Fruit fly (Drosophila melanogaster) whole organism, embryonic: Measurements from ENCODE around the gene hook.

Experiments used
- B-H2 ChIP-seq: fragments of 200-800 bp; sonication (Bioruptor generic); optimal IDR thresholded peaks from 2 replicates; lab custom pipeline; 2018; ENCODE audit warnings: missing biosample characterization, mild to moderate bottlenecking, missing genetic modification characterization
- CG11456 ChIP-seq: fragments of 200-800 bp; sonication (Bioruptor generic); IDR thresholded peaks from 3 replicates; pipeline ENCODE4 v1.3.6; 2022; ENCODE audit warnings: missing biosample characterization, missing genetic modification characterization
- CG11504 ChIP-seq: fragments of 200-800 bp; sonication (Bioruptor generic); optimal IDR thresholded peaks from 3 replicates; lab custom pipeline; 2019; ENCODE audit warnings: missing biosample characterization, mild to moderate bottlenecking, missing genetic modification characterization, moderate library complexity
- CG12299 ChIP-seq: fragments of 200-800 bp; sonication (Bioruptor generic); optimal IDR thresholded peaks from 2 replicates; lab custom pipeline; 2018; ENCODE audit warnings: missing biosample characterization, mild to moderate bottlenecking, missing genetic modification characterization
- CG12744 ChIP-seq: fragments of 200-800 bp; sonication (Bioruptor generic); optimal IDR thresholded peaks from 2 replicates; lab custom pipeline; 2016; ENCODE audit warnings: missing biosample characterization, missing genetic modification characterization
- CG16813 ChIP-seq: fragments of 200-800 bp; sonication (Bioruptor generic); IDR thresholded peaks from 3 replicates; pipeline ENCODE4 v1.3.6; 2022; ENCODE audit warnings: missing biosample characterization, missing genetic modification characterization; ENCODE audit not compliant: partially characterized antibody
- CG17186 ChIP-seq: fragments of 200-800 bp; sonication (Bioruptor generic); optimal IDR thresholded peaks from 3 replicates; lab custom pipeline; 2017; ENCODE audit warnings: missing biosample characterization, missing genetic modification reagents, missing genetic modification characterization
- CG2129 ChIP-seq: fragments of 200-800 bp; sonication (Bioruptor generic); IDR thresholded peaks from 2 replicates; pipeline ENCODE4 v1.3.6; 2022; ENCODE audit warnings: missing biosample characterization, missing genetic modification characterization; ENCODE audit not compliant: partially characterized antibody
- CG43689 ChIP-seq: fragments of 200-800 bp; sonication (Bioruptor generic); IDR thresholded peaks from 2 replicates; pipeline ENCODE4 v1.3.6; 2022; ENCODE audit warnings: missing biosample characterization, missing genetic modification characterization
- CG4424 ChIP-seq: fragments of 200-800 bp; sonication (Bioruptor generic); optimal IDR thresholded peaks from 3 replicates; lab custom pipeline; 2016; ENCODE audit warnings: missing biosample characterization, missing genetic modification characterization
- CG6813 ChIP-seq: fragments of 200-800 bp; sonication (Bioruptor generic); optimal IDR thresholded peaks from 2 replicates; lab custom pipeline; 2017; ENCODE audit warnings: missing biosample characterization, missing genetic modification characterization, mild to moderate bottlenecking, moderate library complexity, missing genetic modification reagents
- CG7786 ChIP-seq: fragments of 200-800 bp; sonication (Bioruptor generic); optimal IDR thresholded peaks from 2 replicates; lab custom pipeline; 2016; ENCODE audit warnings: missing biosample characterization, missing genetic modification characterization
- CG8359 ChIP-seq: fragments of 200-800 bp; sonication (Bioruptor generic); optimal IDR thresholded peaks from 2 replicates; lab custom pipeline; 2017; ENCODE audit warnings: missing biosample characterization, mild to moderate bottlenecking, missing genetic modification characterization, borderline replicate concordance
- CG9876 ChIP-seq: fragments of 200-800 bp; sonication (Bioruptor generic); optimal IDR thresholded peaks from 2 replicates; lab custom pipeline; 2016; ENCODE audit warnings: missing biosample characterization, missing genetic modification characterization
- Camta ChIP-seq: fragments of 200-800 bp; sonication (Bioruptor generic); optimal IDR thresholded peaks from 2 replicates; lab custom pipeline; 2016; ENCODE audit warnings: missing biosample characterization, missing genetic modification characterization
- CkIIα-i1 ChIP-seq: fragments of 200-800 bp; sonication (Bioruptor generic); IDR thresholded peaks from 2 replicates; pipeline ENCODE4 v1.3.6; 2022; ENCODE audit warnings: missing biosample characterization, missing genetic modification characterization
- D ChIP-seq, 2 experiments: fragments of 200-800 bp in 1 of 2; fragments of >200 bp in 1 of 2; sonication (Bioruptor generic) in 1 of 2; optimal IDR thresholded peaks; 2 replicates in 1 of 2; 3 replicates in 1 of 2; lab custom pipeline; 2017; ENCODE audit warnings: mild to moderate bottlenecking in 1 of 2, missing biosample characterization in 1 of 2, missing genetic modification characterization in 1 of 2, missing genetic modification reagents in 1 of 2
- D19A ChIP-seq: fragments of 200-800 bp; optimal IDR thresholded peaks from 3 replicates; lab custom pipeline; 2019; ENCODE audit warnings: missing biosample characterization, mild to moderate bottlenecking, missing genetic modification characterization, moderate library complexity
- Dad ChIP-seq: fragments of 200-800 bp; sonication (Bioruptor generic); optimal IDR thresholded peaks from 3 replicates; lab custom pipeline; 2016; ENCODE audit warnings: missing biosample characterization, missing genetic modification characterization
- Gug ChIP-seq: fragments of 200-800 bp; sonication (Bioruptor generic); IDR thresholded peaks from 4 replicates; pipeline ENCODE4 v1.3.6; 2022; ENCODE audit warnings: missing biosample characterization, missing genetic modification characterization
- Hr39 ChIP-seq: fragments of >200 bp; optimal IDR thresholded peaks from 2 replicates; lab custom pipeline; 2017
- Tbp ChIP-seq: fragments of >200 bp; optimal IDR thresholded peaks from 2 replicates; lab custom pipeline; 2018; ENCODE audit warnings: missing biosample characterization, missing genetic modification characterization
- ash1 ChIP-seq: fragments of 200-800 bp; sonication (Bioruptor generic); optimal IDR thresholded peaks from 2 replicates; lab custom pipeline; 2018; ENCODE audit warnings: missing biosample characterization, mild to moderate bottlenecking, missing genetic modification characterization
- crp ChIP-seq, 2 experiments: fragments of 200-800 bp; sonication (Bioruptor generic); optimal IDR thresholded peaks; 2 replicates in 1 of 2; 3 replicates in 1 of 2; lab custom pipeline; 2017; ENCODE audit warnings: missing biosample characterization in 2 of 2, missing genetic modification characterization in 2 of 2, mild to moderate bottlenecking in 1 of 2, moderate library complexity in 1 of 2
- dmrt11E ChIP-seq: fragments of 200-800 bp; sonication (Bioruptor generic); optimal IDR thresholded peaks from 3 replicates; lab custom pipeline; 2018; ENCODE audit warnings: missing biosample characterization, mild to moderate bottlenecking, missing genetic modification characterization, moderate library complexity
- gce ChIP-seq: fragments of 200-800 bp; sonication (Bioruptor generic); IDR thresholded peaks from 3 replicates; pipeline ENCODE4 v1.3.6; 2022; ENCODE audit warnings: missing biosample characterization, missing genetic modification characterization
- h ChIP-seq: fragments of >200 bp; optimal IDR thresholded peaks from 2 replicates; lab custom pipeline; 2017
- hth ChIP-seq: fragments of >200 bp; optimal IDR thresholded peaks from 2 replicates; lab custom pipeline; 2017; ENCODE audit warnings: inconsistent platforms
- kni ChIP-seq: fragments of 200-800 bp; sonication (Bioruptor generic); optimal IDR thresholded peaks from 3 replicates; lab custom pipeline; 2017; ENCODE audit warnings: mild to moderate bottlenecking, missing biosample characterization, missing genetic modification reagents, missing genetic modification characterization
- lilli ChIP-seq: fragments of 200-800 bp; sonication (Bioruptor generic); optimal IDR thresholded peaks from 3 replicates; lab custom pipeline; 2016; ENCODE audit warnings: missing biosample characterization, missing genetic modification characterization
- lov ChIP-seq, 2 experiments: fragments of 200-800 bp in 1 of 2; fragments of >200 bp in 1 of 2; sonication (Bioruptor generic) in 1 of 2; IDR thresholded peaks in 1 of 2; optimal IDR thresholded peaks in 1 of 2; 2 replicates in 1 of 2; 3 replicates in 1 of 2; pipeline versions ENCODE4 v1.3.6 to Lab custom; 2017 to 2022; ENCODE audit warnings: missing biosample characterization in 1 of 2, missing genetic modification characterization in 1 of 2
- mld ChIP-seq: fragments of 200-800 bp; sonication (Bioruptor generic); IDR thresholded peaks from 3 replicates; pipeline ENCODE4 v1.3.6; 2022; ENCODE audit warnings: missing biosample characterization, missing genetic modification characterization; ENCODE audit not compliant: partially characterized antibody
- nau ChIP-seq: fragments of 200-800 bp; sonication (Bioruptor generic); optimal IDR thresholded peaks from 3 replicates; lab custom pipeline; 2017; ENCODE audit warnings: missing biosample characterization, mild to moderate bottlenecking, missing genetic modification characterization, missing genetic modification reagents
- ranshi ChIP-seq: fragments of 200-800 bp; sonication (Bioruptor generic); IDR thresholded peaks from 2 replicates; pipeline ENCODE4 v1.3.6; 2022; ENCODE audit warnings: missing biosample characterization, missing genetic modification characterization
- run ChIP-seq: fragments of 200-800 bp; sonication (Bioruptor generic); optimal IDR thresholded peaks from 3 replicates; lab custom pipeline; 2018; ENCODE audit warnings: missing biosample characterization, mild to moderate bottlenecking, missing genetic modification characterization
- sc ChIP-seq, 3 experiments: fragments of >200 bp in 2 of 3; fragments of 200-800 bp in 1 of 3; sonication (Bioruptor generic) in 1 of 3; optimal IDR thresholded peaks; 2 replicates in 2 of 3; 3 replicates in 1 of 3; lab custom pipeline; 2017; ENCODE audit warnings: mild to moderate bottlenecking in 1 of 3, missing biosample characterization in 1 of 3, missing genetic modification characterization in 1 of 3, missing genetic modification reagents in 1 of 3
- slou ChIP-seq: fragments of 200-800 bp; sonication (Bioruptor generic); optimal IDR thresholded peaks from 3 replicates; lab custom pipeline; 2016; ENCODE audit warnings: missing biosample characterization, missing genetic modification characterization
- sug ChIP-seq: fragments of 200-800 bp; optimal IDR thresholded peaks from 2 replicates; lab custom pipeline; 2019; ENCODE audit warnings: missing biosample characterization, mild to moderate bottlenecking, missing genetic modification characterization, moderate library complexity
- trem ChIP-seq: fragments of 200-800 bp; optimal IDR thresholded peaks from 3 replicates; lab custom pipeline; 2019; ENCODE audit warnings: missing biosample characterization, mild to moderate bottlenecking, missing genetic modification characterization, moderate library complexity
- vvl ChIP-seq: fragments of 200-800 bp; sonication (Bioruptor generic); IDR thresholded peaks from 2 replicates; pipeline ENCODE4 v1.3.6; 2022; ENCODE audit warnings: missing biosample characterization, missing genetic modification characterization
- zen2 ChIP-seq: fragments of 200-800 bp; sonication (Bioruptor generic); IDR thresholded peaks from 3 replicates; pipeline ENCODE4 v1.3.6; 2022; ENCODE audit warnings: missing biosample characterization, missing genetic modification characterization; ENCODE audit not compliant: partially characterized antibody

hook gene

DNA sequence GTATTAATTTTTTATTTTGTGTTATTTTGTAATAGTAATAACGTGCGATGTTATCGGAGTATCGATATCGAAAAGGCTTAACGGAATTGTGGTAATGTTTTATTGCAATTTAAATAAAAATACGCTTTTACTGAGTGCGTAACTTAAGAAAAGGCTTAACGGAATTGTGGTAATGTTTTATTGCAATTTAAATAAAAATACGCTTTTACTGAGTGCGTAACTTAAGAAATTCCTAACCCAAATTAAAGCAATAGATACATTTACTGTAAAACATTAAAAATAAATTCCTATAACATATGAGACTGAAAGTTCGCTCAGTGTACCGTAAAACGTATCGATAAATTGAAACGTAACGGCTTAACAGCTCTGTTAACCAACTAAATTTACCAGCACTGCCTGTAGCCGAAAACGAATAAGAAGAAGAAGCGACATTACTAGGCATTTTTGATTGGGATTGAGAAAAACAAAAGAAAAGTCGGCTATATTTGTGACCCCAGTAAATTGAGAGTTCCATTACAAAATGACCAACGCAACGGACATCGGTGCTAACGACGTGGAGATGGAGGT lies 18.3 kb upstream of the hook start, which contains the start of gene Rpn3 (continued):
- TF ChIP-seq nau (no peak), Hr39 (no peak), sug (tag; lab: Kevin White, UChicago) (peak; percentile 66), CG11456 (GFP tag; lab: Robert Waterston, UW) (peak; percentile 75; the same call in 2 of the 3 replicates), mld (no peak), CG43689 (GFP tag; lab: Robert Waterston, UW) (peak; percentile 62), Camta (peak; percentile 74), CG7786 (GFP tag; lab: Kevin White, UChicago) (peak; percentile 83), vvl (GFP tag; lab: Robert Waterston, UW) (peak; percentile 95), zen2 (GFP tag; lab: Robert Waterston, UW) (peak; percentile 42; the same call in 1 of the 3 replicates), CG16813 (GFP tag; lab: Robert Waterston, UW) (peak; percentile 64; the same call in 2 of the 3 replicates), run (tag; lab: Kevin White, UChicago) (peak; percentile 20), ranshi (GFP tag; lab: Robert Waterston, UW) (peak; percentile 86), lilli (GFP tag; lab: Kevin White, UChicago) (peak; percentile 91), lov (optimal IDR thresholded peaks at IDR 0.05; lab: Kevin White, UChicago) (no peak), lov (GFP tag; IDR thresholded peaks at IDR 0.05; lab: Robert Waterston, UW) (peak; percentile 75; the same call in 1 of the 3 replicates), CG4424 (GFP tag; lab: Kevin White, UChicago) (peak; percentile 90), CG6813 (GFP tag; lab: Kevin White, UChicago) (no peak), Dad (GFP tag; lab: Kevin White, UChicago) (peak; percentile 79), Tbp (GFP tag; lab: Kevin White, UChicago) (no peak), B-H2 (GFP tag; lab: Kevin White, UChicago) (peak; percentile 45), Gug (GFP tag; lab: Robert Waterston, UW) (peak; percentile 57; the same call in 3 of the 4 replicates), ash1 (no peak), gce (GFP tag; lab: Robert Waterston, UW) (0 out of 3 replicates have a peak, but pooled peaks have one; percentile 33), slou (GFP tag; lab: Kevin White, UChicago) (peak; percentile 68), D19A (tag; lab: Kevin White, UChicago) (peak; percentile 70), CG12299 (peak; percentile 68), CG12744 (GFP tag; lab: Kevin White, UChicago) (peak; percentile 70), CG2129 (GFP tag; lab: Robert Waterston, UW) (peak; percentile 28; the same call in 1 of the 2 replicates), kni (GFP tag; lab: Kevin White, UChicago) (no peak), CG8359 (GFP tag; lab: Kevin White, UChicago) (no peak), CG11504 (tag; lab: Kevin White, UChicago) (peak; percentile 80), trem (peak; percentile 83), crp (GFP tag; optimal IDR thresholded peaks at IDR 0.05; lab: Kevin White, UChicago) (peak in 1 of 2 experiments; percentile 26), sc (optimal IDR thresholded peaks at IDR 0.05; lab: Kevin White, UChicago) (no peak), sc (GFP tag; optimal IDR thresholded peaks at IDR 0.05; lab: Kevin White, UChicago) (peak; percentile 73), D (optimal IDR thresholded peaks at IDR 0.05; lab: Kevin White, UChicago) (no peak), D (GFP tag; optimal IDR thresholded peaks at IDR 0.05; lab: Kevin White, UChicago) (peak; percentile 55), dmrt11E (tag; lab: Kevin White, UChicago) (peak; percentile 82), CG9876 (GFP tag; lab: Kevin White, UChicago) (peak; percentile 64), CG17186 (GFP tag; lab: Kevin White, UChicago) (peak; percentile 18), CkIIα-i1 (GFP tag; lab: Robert Waterston, UW) (no peak), hth (no peak), h (no peak)
